Worm (Caenorhabditis elegans) whole organism, mixed stage, embryonic: ENCODE measurements around the gene ech-1.1.

Source experiments
- elt-1 ChIP-seq: sonication (generic microtip); optimal IDR thresholded peaks from 2 replicates; lab custom pipeline; 2017; ENCODE audit warnings: missing genetic modification characterization, mild to moderate bottlenecking, missing compliant biosample characterization, antibody characterized with exemption, moderate library complexity, borderline replicate concordance; ENCODE audit not compliant: insufficient read depth
- lsy-2 ChIP-seq: fragments of 150-350 bp; optimal IDR thresholded peaks from 2 replicates; lab custom pipeline; 2014; ENCODE audit warnings: missing biosample characterization, missing genetic modification characterization
- nhr-12 ChIP-seq: fragments of 150-350 bp; optimal IDR thresholded peaks from 2 replicates; lab custom pipeline; 2014; ENCODE audit warnings: missing biosample characterization, missing genetic modification characterization
- nhr-28 ChIP-seq: fragments of 150-350 bp; optimal IDR thresholded peaks from 2 replicates; lab custom pipeline; 2014; ENCODE audit warnings: missing biosample characterization, missing genetic modification characterization
- pha-4 ChIP-seq: fragments of 150-350 bp; optimal IDR thresholded peaks from 2 replicates; lab custom pipeline; 2018; ENCODE audit warnings: missing biosample characterization, missing genetic modification reagents, missing genetic modification characterization
- unc-120 ChIP-seq: sonication (generic microtip); optimal IDR thresholded peaks from 2 replicates; lab custom pipeline; 2017; ENCODE audit warnings: missing genetic modification characterization, missing compliant biosample characterization; ENCODE audit not compliant: poor library complexity, severe bottlenecking
- unc-39 ChIP-seq: fragments of 150-350 bp; optimal IDR thresholded peaks from 2 replicates; lab custom pipeline; 2014; ENCODE audit warnings: missing biosample characterization, missing genetic modification characterization
- unc-62 ChIP-seq: fragments of 150-350 bp; optimal IDR thresholded peaks from 2 replicates; lab custom pipeline; 2014; ENCODE audit warnings: missing biosample characterization, missing genetic modification reagents, missing genetic modification characterization

DNA sequence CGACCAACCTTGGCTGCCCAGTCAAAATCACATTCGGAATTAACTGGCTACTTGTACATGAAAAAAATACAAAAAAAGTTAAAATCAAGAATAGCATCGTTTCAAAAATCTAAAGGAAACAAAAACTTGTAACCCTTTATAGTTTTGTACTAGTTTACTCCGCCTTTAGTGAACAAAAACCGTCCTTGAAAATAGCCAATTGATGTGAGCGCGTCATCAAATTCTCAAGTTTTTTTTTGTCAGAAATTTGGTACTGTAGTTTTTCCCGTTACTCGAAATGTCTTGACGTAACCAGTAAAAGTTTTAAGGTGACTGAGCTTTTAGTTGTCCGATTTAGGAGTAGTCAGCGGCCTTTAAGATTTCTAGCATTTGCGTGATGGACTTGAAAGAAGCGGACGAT, 14.0 kb downstream of the ech-1.1 start, which contains the start of gene C29F3.3:
- no peak for TF ChIP-seq unc-39 (tag; lab: Kevin White, UChicago)
- no peak for TF ChIP-seq unc-120 (tag; lab: Kevin White, UChicago)
- TF ChIP-seq lsy-2 (tag; lab: Kevin White, UChicago): no peak
- no peak for TF ChIP-seq unc-62
- no peak for TF ChIP-seq pha-4
- no peak for TF ChIP-seq nhr-12 (tag; lab: Kevin White, UChicago)
- TF ChIP-seq elt-1 (tag; lab: Kevin White, UChicago): no peak
- TF ChIP-seq nhr-28: no peak
